Worm (Caenorhabditis elegans): Measurements from ENCODE around the gene F57F4.2.
A peak's percentile ranks its signal among the peaks of the same experiment; 100 is the strongest.

Gene F57F4.2

DNA sequence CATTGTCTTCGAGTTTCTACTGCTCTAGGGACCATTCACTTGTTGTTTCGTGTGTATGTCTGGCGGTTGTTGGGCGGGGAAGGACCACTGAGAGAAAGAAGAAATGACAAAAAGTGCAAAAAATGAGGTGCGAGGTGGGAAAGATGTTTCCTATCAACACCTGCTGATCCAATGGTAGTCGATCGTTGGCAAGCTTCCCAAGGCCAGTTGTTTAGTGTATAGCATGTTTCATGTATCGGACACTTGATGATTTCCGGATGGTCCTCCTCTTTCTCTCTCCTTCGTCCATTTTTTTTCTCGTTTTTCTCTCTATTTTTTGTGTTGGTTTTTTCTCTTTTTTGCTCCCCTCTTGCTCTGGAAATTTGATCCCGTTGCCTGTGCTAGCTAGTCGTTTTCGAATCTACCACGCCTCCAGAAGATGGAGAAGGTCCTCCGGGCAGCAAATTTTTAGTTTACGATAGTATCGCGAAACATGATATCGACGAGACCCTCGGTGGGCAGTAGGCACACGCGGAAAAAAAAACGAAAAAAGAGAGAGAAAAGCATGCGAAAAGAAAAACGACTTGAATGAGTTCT is 43.4 kb downstream of the F57F4.2 start:
- TF ChIP-seq lin-38 (GFP tag; IDR thresholded peaks at IDR 0.05), result no peak
- TF ChIP-seq hlh-11 (tag; optimal IDR thresholded peaks at IDR 0.05), result peak; percentile 56

DNA sequence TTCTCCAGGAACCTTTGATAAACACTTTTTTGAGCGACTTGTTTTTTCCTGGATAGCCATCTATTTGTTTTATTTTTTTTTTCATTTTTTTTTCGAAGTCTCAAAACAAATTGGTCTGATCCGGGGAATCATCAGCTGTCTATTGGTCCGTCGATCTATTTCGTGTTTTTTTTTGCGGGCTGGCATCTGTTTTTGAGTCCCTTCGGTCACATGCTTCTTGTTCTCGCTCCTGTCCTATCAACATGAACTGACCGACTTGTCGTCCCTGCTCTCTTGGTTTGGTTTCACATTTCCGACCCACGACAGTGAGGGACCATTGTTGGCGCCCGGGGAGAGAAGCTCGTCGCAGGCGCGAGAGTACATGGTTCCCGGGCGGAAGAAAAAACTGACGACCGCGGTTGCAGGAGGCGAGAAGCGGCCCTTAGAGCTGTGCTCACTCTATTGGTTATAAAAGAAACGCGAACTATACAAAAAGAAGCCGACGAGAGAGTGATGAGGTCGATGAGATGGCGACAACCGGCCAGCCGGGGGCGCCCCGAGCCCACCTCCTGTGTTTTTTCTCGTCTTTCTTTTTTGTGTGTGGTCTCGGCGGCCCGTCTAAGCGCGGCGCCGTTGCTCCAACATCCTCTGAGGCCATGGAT is 44.9 kb downstream of the F57F4.2 start:
- TF ChIP-seq daf-16 (GFP tag; optimal IDR thresholded peaks at IDR 0.05) (peak in 1 of 2 experiments; percentile 86), daf-16 (tag; optimal IDR thresholded peaks at IDR 0.05) (no peak), lin-29 (GFP tag; IDR thresholded peaks at IDR 0.05) (no peak), ztf-11 (tag; optimal IDR thresholded peaks at IDR 0.05) (no peak), egl-43 (GFP tag; IDR thresholded peaks at IDR 0.05) (no peak), skn-1 (tag; optimal IDR thresholded peaks at IDR 0.05) (no peak), Y105C5A.15 (GFP tag; IDR thresholded peaks at IDR 0.05) (no peak), hif-1 (tag; optimal IDR thresholded peaks at IDR 0.05) (no peak), ceh-82 (tag; optimal IDR thresholded peaks at IDR 0.05) (no peak), vab-7 (GFP tag; IDR thresholded peaks at IDR 0.05) (no peak), snpc-4 (tag; optimal IDR thresholded peaks at IDR 0.05) (no peak), tra-1 (GFP tag; IDR thresholded peaks at IDR 0.05) (peak; percentile 26; the same call in 1 of the 2 replicates), mdt-29 (GFP tag; IDR thresholded peaks at IDR 0.05) (no peak), unc-130 (GFP tag; optimal IDR thresholded peaks at IDR 0.05) (no peak), aly-2 (tag; optimal IDR thresholded peaks at IDR 0.05) (no peak), madf-5 (GFP tag; IDR thresholded peaks at IDR 0.05) (no peak), arid-1 (GFP tag; conservative IDR thresholded peaks at IDR 0.05) (no peak), fos-1 (tag; optimal IDR thresholded peaks at IDR 0.05) (no peak), daf-8 (GFP tag; IDR thresholded peaks at IDR 0.05) (no peak), snpc-1.2 (GFP tag; IDR thresholded peaks at IDR 0.05) (no peak), ceh-20 (GFP tag; IDR thresholded peaks at IDR 0.05) (peak; percentile 45; the same call in 1 of the 2 replicates), aha-1 (tag) (no peak), hlh-11 (tag; optimal IDR thresholded peaks at IDR 0.05) (peak; percentile 28), F44E2.7 (GFP tag; IDR thresholded peaks at IDR 0.05) (no peak), nhr-10 (tag; optimal IDR thresholded peaks at IDR 0.05) (no peak), F10B5.3 (tag; optimal IDR thresholded peaks at IDR 0.05) (no peak), dpl-1 (GFP tag; optimal IDR thresholded peaks at IDR 0.05) (no peak), hmg-1.1 (GFP tag; IDR thresholded peaks at IDR 0.05) (no peak), lsy-2 (tag; optimal IDR thresholded peaks at IDR 0.05) (no peak), hlh-30 (tag; optimal IDR thresholded peaks at IDR 0.05; ENCODE audit: insufficient read depth) (peak; percentile 18), set-16 (GFP tag; IDR thresholded peaks at IDR 0.05) (peak; percentile 84), Y48G9A.11 (GFP tag; IDR thresholded peaks at IDR 0.05) (0 out of 2 replicates have a peak, but pooled peaks have one; percentile 24), lin-15B (tag; optimal IDR thresholded peaks at IDR 0.05) (no peak), ceh-62 (tag; optimal IDR thresholded peaks at IDR 0.05) (no peak), mep-1 (tag; optimal IDR thresholded peaks at IDR 0.05) (no peak), Y75B8A.6 (GFP tag; IDR thresholded peaks at IDR 0.05) (no peak), lin-1 (GFP tag; IDR thresholded peaks at IDR 0.05) (no peak), zag-1 (tag; optimal IDR thresholded peaks at IDR 0.05) (no peak), ceh-32 (tag; optimal IDR thresholded peaks at IDR 0.05; ENCODE audit: poor library complexity) (no peak), ama-1 (optimal IDR thresholded peaks at IDR 0.05) (no peak), nhr-28 (tag; optimal IDR thresholded peaks at IDR 0.05) (no peak), dve-1 (tag; optimal IDR thresholded peaks at IDR 0.05; ENCODE audit: insufficient read depth) (no peak), ztf-7 (tag; optimal IDR thresholded peaks at IDR 0.05) (no peak), dmd-8 (GFP tag; IDR thresholded peaks at IDR 0.05) (0 out of 2 replicates have a peak, but pooled peaks have one; percentile 39)

Measured in whole organism, L4 larva.